Fruit fly (Drosophila melanogaster): Measurements from ENCODE around the gene Or85d.
A peak's percentile ranks its signal among the peaks of the same experiment; 100 is the strongest.

The Or85d gene

DNA sequence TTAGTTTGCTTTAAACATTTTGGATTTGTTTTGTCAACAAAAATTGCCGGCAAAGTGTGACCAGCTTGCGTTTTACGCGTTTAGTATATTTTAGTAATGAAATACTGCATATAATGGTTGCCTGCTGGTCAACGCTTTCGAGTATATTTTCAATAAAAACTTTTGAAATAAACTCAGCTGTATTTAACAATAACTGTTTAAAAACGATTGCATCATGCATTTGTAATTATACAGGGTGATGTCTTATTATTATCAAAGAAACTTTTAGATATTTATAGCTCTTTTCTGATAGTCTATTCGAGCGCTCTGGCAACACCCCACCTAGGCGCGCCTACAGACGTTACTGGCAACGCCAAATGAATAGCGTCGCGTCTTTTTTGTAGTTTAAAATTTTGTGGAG, 11.4 kb downstream of the Or85d start, which contains the start of gene Cenp-C:
Gene Cenp-C (plus strand): TSS at position 332 of the 400 bp plus-strand sequence.
- TF ChIP-seq PHDP (tag; optimal IDR thresholded peaks at IDR 0.05) (no peak), fu2 (GFP tag; optimal IDR thresholded peaks at IDR 0.05) (peak; percentile 41), CG42726 (GFP tag; IDR thresholded peaks at IDR 0.05; ENCODE audit: partially characterized antibody) (no peak), ac (GFP tag; optimal IDR thresholded peaks at IDR 0.05) (no peak), CG10267 (tag; optimal IDR thresholded peaks at IDR 0.05) (no peak), vvl (GFP tag; IDR thresholded peaks at IDR 0.05) (0 out of 2 replicates have a peak, but pooled peaks have one; percentile 29), Rx (GFP tag; IDR thresholded peaks at IDR 0.05) (no peak), org-1 (GFP tag; optimal IDR thresholded peaks at IDR 0.05) (no peak), pfk (GFP tag; optimal IDR thresholded peaks at IDR 0.05) (no peak), CG8765 (GFP tag; IDR thresholded peaks at IDR 0.05) (no peak), bowl (GFP tag; IDR thresholded peaks at IDR 0.05) (no peak), CG33557 (GFP tag; optimal IDR thresholded peaks at IDR 0.05) (no peak), CG13894 (tag; optimal IDR thresholded peaks at IDR 0.05) (no peak), corto (GFP tag; optimal IDR thresholded peaks at IDR 0.05) (no peak), CG10321 (GFP tag; IDR thresholded peaks at IDR 0.05) (no peak), CG8944 (GFP tag; optimal IDR thresholded peaks at IDR 0.05) (no peak), en (GFP tag; optimal IDR thresholded peaks at IDR 0.05) (no peak), bbx (GFP tag; IDR thresholded peaks at IDR 0.05; ENCODE audit: partially characterized antibody) (no peak), ERR (GFP tag; optimal IDR thresholded peaks at IDR 0.05) (no peak), CG14441 (GFP tag; IDR thresholded peaks at IDR 0.05) (no peak), ash1 (GFP tag; optimal IDR thresholded peaks at IDR 0.05) (no peak), dan (GFP tag; IDR thresholded peaks at IDR 0.05) (no peak), tap (tag; optimal IDR thresholded peaks at IDR 0.05) (no peak), CG11560 (tag; IDR thresholded peaks at IDR 0.05) (no peak), CoRest (tag; optimal IDR thresholded peaks at IDR 0.05) (peak; percentile 56), CG6175 (GFP tag; IDR thresholded peaks at IDR 0.05) (no peak), caup (GFP tag; optimal IDR thresholded peaks at IDR 0.05; ENCODE audit: severe bottlenecking) (no peak), CG2129 (GFP tag; IDR thresholded peaks at IDR 0.05; ENCODE audit: partially characterized antibody) (no peak), fd3F (GFP tag; optimal IDR thresholded peaks at IDR 0.05) (no peak), Lhr (GFP tag; optimal IDR thresholded peaks at IDR 0.05) (peak; percentile 40), lbe (GFP tag; optimal IDR thresholded peaks at IDR 0.05) (no peak), CG18262 (tag; optimal IDR thresholded peaks at IDR 0.05) (no peak), odd (GFP tag; optimal IDR thresholded peaks at IDR 0.05) (no peak), gt (GFP tag; IDR thresholded peaks at IDR 0.05) (no peak), Eip74EF (GFP tag; optimal IDR thresholded peaks at IDR 0.05) (no peak), CG1602 (GFP tag; optimal IDR thresholded peaks at IDR 0.05) (peak; percentile 12), B-H2 (GFP tag; optimal IDR thresholded peaks at IDR 0.05) (no peak), pnt (GFP tag; optimal IDR thresholded peaks at IDR 0.05) (no peak), CG8290 (GFP tag; optimal IDR thresholded peaks at IDR 0.05) (no peak), CG8290 (tag; optimal IDR thresholded peaks at IDR 0.05) (no peak), CG8388 (GFP tag; optimal IDR thresholded peaks at IDR 0.05) (no peak), CG11504 (tag; optimal IDR thresholded peaks at IDR 0.05) (no peak), Ada2b (GFP tag; IDR thresholded peaks at IDR 0.05) (no peak), NFAT (GFP tag; IDR thresholded peaks at IDR 0.05) (0 out of 2 replicates have a peak, but pooled peaks have one; percentile 17), CG13296 (GFP tag; optimal IDR thresholded peaks at IDR 0.05) (no peak), Hsf (GFP tag; optimal IDR thresholded peaks at IDR 0.05) (peak; percentile 29), CG18599 (GFP tag; optimal IDR thresholded peaks at IDR 0.05) (no peak), CG11696 (GFP tag; IDR thresholded peaks at IDR 0.05) (no peak), HLH4C (GFP tag; IDR thresholded peaks at IDR 0.05; ENCODE audit: partially characterized antibody) (no peak), CG32772 (GFP tag; IDR thresholded peaks at IDR 0.05) (no peak), zfh2 (GFP tag; optimal IDR thresholded peaks at IDR 0.05) (peak; percentile 36), ap (GFP tag; IDR thresholded peaks at IDR 0.05) (no peak)

All from whole organism, embryonic.